Worm (Caenorhabditis elegans): ENCODE data around the gene srx-110.

srx-110 gene

DNA sequence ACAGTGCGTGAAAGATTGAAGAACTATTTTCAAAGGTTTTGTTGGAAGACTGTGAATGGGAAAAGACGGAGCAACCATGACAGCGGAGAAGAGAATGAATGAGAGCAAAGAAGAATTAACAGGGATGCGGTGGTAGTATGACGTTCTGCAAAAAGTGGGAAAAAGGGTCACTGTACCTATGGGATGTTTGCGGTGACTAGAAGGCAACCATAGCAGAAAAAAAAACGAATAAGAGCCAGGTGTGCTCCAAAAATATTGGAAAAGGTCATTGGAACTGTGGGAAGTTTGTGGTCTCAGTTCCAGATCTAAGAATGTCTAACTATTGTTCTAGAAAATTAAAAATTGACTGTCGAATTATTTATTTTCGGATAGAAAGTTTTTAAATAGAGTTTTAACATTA, 39.4 kb downstream of the srx-110 start, which contains the start of gene fbxb-90:
Gene fbxb-90, minus strand, starts transcription at position 101 of the 400 bp plus-strand sequence.
- TF ChIP-seq pqm-1 (tag; optimal IDR thresholded peaks at IDR 0.05) (no peak), jun-1 (tag; optimal IDR thresholded peaks at IDR 0.05) (no peak), nhr-28 (tag; optimal IDR thresholded peaks at IDR 0.05) (no peak), daf-12 (tag; optimal IDR thresholded peaks at IDR 0.05) (no peak), R02D3.7 (tag; optimal IDR thresholded peaks at IDR 0.05) (no peak), elt-3 (tag; optimal IDR thresholded peaks at IDR 0.05) (no peak), nhr-23 (tag; optimal IDR thresholded peaks at IDR 0.05) (no peak), egl-5 (tag; optimal IDR thresholded peaks at IDR 0.05) (no peak), ceh-82 (tag; optimal IDR thresholded peaks at IDR 0.05) (no peak), ama-1 (optimal IDR thresholded peaks at IDR 0.05) (no peak), ceh-28 (tag; optimal IDR thresholded peaks at IDR 0.05) (no peak), nhr-76 (tag; optimal IDR thresholded peaks at IDR 0.05) (no peak), mml-1 (tag; optimal IDR thresholded peaks at IDR 0.05) (no peak)

DNA sequence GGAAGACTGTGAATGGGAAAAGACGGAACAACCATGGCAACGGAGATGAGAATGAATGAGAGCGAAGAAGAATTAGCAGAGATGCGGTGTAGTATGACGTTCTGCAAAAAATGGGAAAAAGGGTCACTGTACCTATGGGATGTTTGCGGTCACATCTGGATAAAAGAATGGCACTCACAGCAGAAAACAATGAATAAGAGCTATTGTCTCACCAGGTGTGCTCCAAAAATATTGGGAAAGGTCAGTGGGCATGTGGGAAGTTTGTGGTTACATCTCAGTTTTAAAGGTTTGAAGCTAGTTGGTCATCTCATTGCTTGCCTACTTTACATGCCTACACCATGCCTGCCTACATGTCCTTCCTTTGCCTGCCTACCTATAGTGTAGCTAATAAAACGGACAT, 41.3 kb downstream of the srx-110 start, which contains the start of gene fbxb-91:
Gene fbxb-91, minus strand, starts transcription at position 101 of the 400 bp plus-strand sequence.
- no peak for TF ChIP-seq hmg-11 (tag; optimal IDR thresholded peaks at IDR 0.05)
- no peak for TF ChIP-seq mml-1 (tag; optimal IDR thresholded peaks at IDR 0.05)
- no peak for TF ChIP-seq nhr-25 (tag; optimal IDR thresholded peaks at IDR 0.05)
- TF ChIP-seq ztf-4 (tag; optimal IDR thresholded peaks at IDR 0.05), result no peak
- no peak for TF ChIP-seq mdl-1 (tag; optimal IDR thresholded peaks at IDR 0.05)
- no peak for TF ChIP-seq tbx-2 (tag; optimal IDR thresholded peaks at IDR 0.05)
- TF ChIP-seq fkh-2 (tag; optimal IDR thresholded peaks at IDR 0.05), result no peak
- TF ChIP-seq lin-15B (tag; optimal IDR thresholded peaks at IDR 0.05), result no peak
- no peak for TF ChIP-seq ceh-28 (tag; optimal IDR thresholded peaks at IDR 0.05)
- no peak for TF ChIP-seq pha-4 (tag; optimal IDR thresholded peaks at IDR 0.05)
- no peak for TF ChIP-seq nhr-76 (tag; optimal IDR thresholded peaks at IDR 0.05)
- TF ChIP-seq nhr-23 (tag; optimal IDR thresholded peaks at IDR 0.05), result no peak
- no peak for TF ChIP-seq nhr-67 (tag; optimal IDR thresholded peaks at IDR 0.05)
- TF ChIP-seq ceh-9 (tag; optimal IDR thresholded peaks at IDR 0.05), result no peak
- no peak for TF ChIP-seq snpc-4 (tag; optimal IDR thresholded peaks at IDR 0.05)
- TF ChIP-seq ceh-16 (tag; optimal IDR thresholded peaks at IDR 0.05), result no peak
- TF ChIP-seq ZK546.5 (tag; optimal IDR thresholded peaks at IDR 0.05), result no peak
- TF ChIP-seq fos-1 (tag; optimal IDR thresholded peaks at IDR 0.05), result no peak

ce11 chrII:3752184-3752583, 42.8 kb downstream of the srx-110 start, which contains the start of gene sdz-11:
Gene sdz-11, minus strand, starts transcription at chrII:3752284.
- TF ChIP-seq skn-1 (tag; optimal IDR thresholded peaks at IDR 0.05) (no peak), aly-2 (tag; optimal IDR thresholded peaks at IDR 0.05) (no peak), nhr-23 (tag; optimal IDR thresholded peaks at IDR 0.05) (no peak), ztf-4 (tag; optimal IDR thresholded peaks at IDR 0.05) (no peak)

- TF ChIP-seq mml-1 (tag; optimal IDR thresholded peaks at IDR 0.05) (no peak), lin-39 (tag; optimal IDR thresholded peaks at IDR 0.05) (no peak), nhr-11 (tag; optimal IDR thresholded peaks at IDR 0.05) (no peak), nhr-237 (tag; optimal IDR thresholded peaks at IDR 0.05) (no peak), fkh-10 (GFP tag; optimal IDR thresholded peaks at IDR 0.05) (no peak)
Measured at ce11 chrII:3753598-3753997, 44.2 kb downstream of the srx-110 start, which contains the start of gene rcd-1. Gene rcd-1, plus strand, starts transcription at chrII:3753898.

ce11 chrII:3757499-3757898, 48.1 kb downstream of the srx-110 start, which contains the start of gene srx-111:
Gene srx-111, plus strand, starts transcription at chrII:3757799.
- no peak for TF ChIP-seq skn-1 (tag; optimal IDR thresholded peaks at IDR 0.05)
- TF ChIP-seq jun-1 (tag; optimal IDR thresholded peaks at IDR 0.05), result no peak
- no peak for TF ChIP-seq ceh-28 (tag; optimal IDR thresholded peaks at IDR 0.05)
- no peak for TF ChIP-seq elt-3 (tag; optimal IDR thresholded peaks at IDR 0.05)
- TF ChIP-seq nhr-237 (tag; optimal IDR thresholded peaks at IDR 0.05), result no peak
- no peak for TF ChIP-seq unc-39 (tag; optimal IDR thresholded peaks at IDR 0.05)
- TF ChIP-seq nhr-28 (tag; optimal IDR thresholded peaks at IDR 0.05), result no peak
- no peak for TF ChIP-seq eor-1 (tag; optimal IDR thresholded peaks at IDR 0.05)
- no peak for TF ChIP-seq lin-39 (tag; optimal IDR thresholded peaks at IDR 0.05)
- TF ChIP-seq nhr-43 (tag; optimal IDR thresholded peaks at IDR 0.05; ENCODE audit: poor library complexity, severe bottlenecking), result no peak
- no peak for TF ChIP-seq zag-1 (tag; optimal IDR thresholded peaks at IDR 0.05)
- no peak for TF ChIP-seq pha-4 (tag; optimal IDR thresholded peaks at IDR 0.05)
- TF ChIP-seq fos-1 (tag; optimal IDR thresholded peaks at IDR 0.05), result no peak
- no peak for TF ChIP-seq nhr-25 (tag; optimal IDR thresholded peaks at IDR 0.05)
- no peak for TF ChIP-seq elt-1 (tag; optimal IDR thresholded peaks at IDR 0.05)
- no peak for TF ChIP-seq ztf-4 (tag; optimal IDR thresholded peaks at IDR 0.05)
